Fruit fly (Drosophila melanogaster) whole organism, embryonic: ENCODE measurements around the gene DCP2.

Experiments
- Bdp1 ChIP-seq: fragments of 200-800 bp; sonication (Bioruptor generic); optimal IDR thresholded peaks from 3 replicates; lab custom pipeline; 2016; ENCODE audit warnings: missing biosample characterization, missing genetic modification characterization
- BtbVII ChIP-seq: fragments of 200-800 bp; sonication (Bioruptor generic); optimal IDR thresholded peaks from 3 replicates; lab custom pipeline; 2017; ENCODE audit warnings: missing biosample characterization, mild to moderate bottlenecking, missing genetic modification characterization
- CG10147 ChIP-seq: fragments of 200-800 bp; sonication (Bioruptor generic); optimal IDR thresholded peaks from 2 replicates; lab custom pipeline; 2019; ENCODE audit warnings: missing biosample characterization, mild to moderate bottlenecking, missing genetic modification characterization, moderate library complexity
- CG10321 ChIP-seq: fragments of 200-800 bp; sonication (Bioruptor generic); IDR thresholded peaks from 2 replicates; pipeline ENCODE4 v1.3.6; 2022; ENCODE audit warnings: missing biosample characterization, missing genetic modification characterization
- CG12071 ChIP-seq: fragments of 200-800 bp; sonication (Bioruptor generic); optimal IDR thresholded peaks from 3 replicates; lab custom pipeline; 2018; ENCODE audit warnings: missing biosample characterization, mild to moderate bottlenecking, missing genetic modification characterization
- CG12236 ChIP-seq: fragments of 200-800 bp; sonication (Bioruptor generic); optimal IDR thresholded peaks from 2 replicates; lab custom pipeline; 2016; ENCODE audit warnings: missing biosample characterization, missing genetic modification characterization
- CG13894 ChIP-seq: fragments of 200-800 bp; sonication (Bioruptor generic); optimal IDR thresholded peaks from 3 replicates; lab custom pipeline; 2018; ENCODE audit warnings: missing biosample characterization, mild to moderate bottlenecking, missing genetic modification characterization, moderate library complexity
- CG17328 ChIP-seq: fragments of 200-800 bp; sonication (Bioruptor generic); IDR thresholded peaks from 2 replicates; pipeline ENCODE4 v1.3.6; 2022; ENCODE audit warnings: missing biosample characterization, missing genetic modification characterization
- CG17802 ChIP-seq: fragments of 200-800 bp; sonication (Bioruptor generic); optimal IDR thresholded peaks from 2 replicates; lab custom pipeline; 2018; ENCODE audit warnings: missing biosample characterization, mild to moderate bottlenecking, missing genetic modification characterization, moderate library complexity
- CG2199 ChIP-seq: fragments of 200-800 bp; sonication (Bioruptor generic); IDR thresholded peaks from 3 replicates; pipeline ENCODE4 v1.3.6; 2022; ENCODE audit warnings: missing biosample characterization, missing genetic modification characterization
- CG30020 ChIP-seq: fragments of 200-800 bp; optimal IDR thresholded peaks from 2 replicates; lab custom pipeline; 2019; ENCODE audit warnings: missing biosample characterization, mild to moderate bottlenecking, missing genetic modification characterization, moderate library complexity
- CG30431 ChIP-seq: fragments of 200-800 bp; sonication (Bioruptor generic); optimal IDR thresholded peaks from 2 replicates; lab custom pipeline; 2017; ENCODE audit warnings: missing biosample characterization, missing genetic modification characterization
- CG31224 ChIP-seq: fragments of 200-800 bp; sonication (Bioruptor generic); IDR thresholded peaks from 2 replicates; pipeline ENCODE4 v1.3.6; 2022; ENCODE audit warnings: missing biosample characterization, missing genetic modification characterization
- CG32532 ChIP-seq: fragments of 200-800 bp; sonication (Bioruptor generic); IDR thresholded peaks from 2 replicates; pipeline ENCODE4 v1.3.6; 2022; ENCODE audit warnings: missing biosample characterization, missing genetic modification characterization
- CG3726 ChIP-seq: fragments of 200-800 bp; sonication (Bioruptor generic); IDR thresholded peaks from 3 replicates; pipeline ENCODE4, ENCODE4 v1.3.6; 2022; ENCODE audit warnings: missing biosample characterization, missing genetic modification characterization
- CG8765 ChIP-seq: fragments of 200-800 bp; sonication (Bioruptor generic); IDR thresholded peaks from 2 replicates; pipeline ENCODE4 v1.3.6; 2022; ENCODE audit warnings: missing biosample characterization, missing genetic modification characterization
- CG8924 ChIP-seq: fragments of 200-800 bp; optimal IDR thresholded peaks from 3 replicates; lab custom pipeline; 2019; ENCODE audit warnings: missing biosample characterization, mild to moderate bottlenecking, missing genetic modification characterization, moderate library complexity
- CG9932 ChIP-seq: fragments of 200-800 bp; sonication (Bioruptor generic); IDR thresholded peaks from 2 replicates; pipeline ENCODE4 v1.3.6; 2022; ENCODE audit warnings: missing biosample characterization, missing genetic modification characterization
- D ChIP-seq, 2 experiments: fragments of 200-800 bp in 1 of 2; fragments of >200 bp in 1 of 2; sonication (Bioruptor generic) in 1 of 2; optimal IDR thresholded peaks; 2 replicates in 1 of 2; 3 replicates in 1 of 2; lab custom pipeline; 2017; ENCODE audit warnings: mild to moderate bottlenecking in 1 of 2, missing biosample characterization in 1 of 2, missing genetic modification characterization in 1 of 2, missing genetic modification reagents in 1 of 2
- D19A ChIP-seq: fragments of 200-800 bp; optimal IDR thresholded peaks from 3 replicates; lab custom pipeline; 2019; ENCODE audit warnings: missing biosample characterization, mild to moderate bottlenecking, missing genetic modification characterization, moderate library complexity
- Dip3 ChIP-seq: fragments of 200-800 bp; sonication (Bioruptor generic); optimal IDR thresholded peaks from 3 replicates; lab custom pipeline; 2016; ENCODE audit warnings: missing biosample characterization, missing genetic modification characterization
- Ets65A ChIP-seq: fragments of 200-800 bp; sonication (Bioruptor generic); peaks from one replicate; lab custom pipeline; 2016; ENCODE audit warnings: missing biosample characterization, missing genetic modification characterization
- MESR4 ChIP-seq: fragments of 200-800 bp; sonication (Bioruptor generic); optimal IDR thresholded peaks from 2 replicates; lab custom pipeline; 2018; ENCODE audit warnings: missing biosample characterization, mild to moderate bottlenecking, missing genetic modification characterization, moderate library complexity
- Oaz ChIP-seq: fragments of 200-800 bp; sonication (Bioruptor generic); IDR thresholded peaks from 2 replicates; pipeline ENCODE4 v1.3.6; 2022; ENCODE audit warnings: missing biosample characterization, missing genetic modification characterization
- Oli ChIP-seq: fragments of 200-800 bp; sonication (Bioruptor generic); optimal IDR thresholded peaks from 2 replicates; lab custom pipeline; 2018; ENCODE audit warnings: missing biosample characterization, mild to moderate bottlenecking, missing genetic modification characterization, moderate library complexity
- Rx ChIP-seq: fragments of 200-800 bp; sonication (Bioruptor generic); IDR thresholded peaks from 2 replicates; pipeline ENCODE4 v1.3.6; 2022; ENCODE audit warnings: missing biosample characterization, missing genetic modification characterization
- Side ChIP-seq: fragments of 200-800 bp; sonication (Bioruptor generic); optimal IDR thresholded peaks from 2 replicates; lab custom pipeline; 2016; ENCODE audit warnings: missing biosample characterization, missing genetic modification characterization
- Stat92E ChIP-seq, 3 experiments: fragments of >200 bp in 2 of 3; fragments of 200-800 bp in 1 of 3; sonication (Bioruptor generic) in 1 of 3; optimal IDR thresholded peaks; 2 replicates each; lab custom pipeline; 2017 to 2019; ENCODE audit warnings: missing biosample characterization in 3 of 3, missing genetic modification characterization in 3 of 3, mild to moderate bottlenecking in 1 of 3, moderate library complexity in 1 of 3
- abd-A ChIP-seq: fragments of 200-800 bp; sonication (Bioruptor generic); optimal IDR thresholded peaks from 3 replicates; lab custom pipeline; 2019; ENCODE audit warnings: missing biosample characterization, mild to moderate bottlenecking, missing genetic modification characterization, moderate library complexity
- dpn ChIP-seq, 2 experiments: fragments of 200-800 bp; sonication (Bioruptor generic); optimal IDR thresholded peaks; 3 replicates each; lab custom pipeline; 2016; ENCODE audit warnings: missing biosample characterization in 2 of 2, missing genetic modification characterization in 2 of 2
- gcm ChIP-seq: fragments of 200-800 bp; sonication (Bioruptor generic); optimal IDR thresholded peaks from 2 replicates; lab custom pipeline; 2019; ENCODE audit warnings: missing biosample characterization, mild to moderate bottlenecking, missing genetic modification characterization, moderate library complexity
- gem ChIP-seq: fragments of 200-800 bp; sonication (Bioruptor generic); optimal IDR thresholded peaks from 2 replicates; lab custom pipeline; 2019; ENCODE audit warnings: missing biosample characterization, mild to moderate bottlenecking, missing genetic modification characterization, moderate library complexity
- gt ChIP-seq: fragments of 200-800 bp; sonication (Bioruptor generic); IDR thresholded peaks from 2 replicates; pipeline ENCODE4 v1.3.6; 2022; ENCODE audit warnings: missing biosample characterization, missing genetic modification characterization
- ham ChIP-seq: fragments of 200-800 bp; sonication (Bioruptor generic); IDR thresholded peaks from 2 replicates; pipeline ENCODE4 v1.3.6; 2022; ENCODE audit warnings: missing biosample characterization, missing genetic modification characterization
- kni ChIP-seq: fragments of 200-800 bp; sonication (Bioruptor generic); optimal IDR thresholded peaks from 3 replicates; lab custom pipeline; 2017; ENCODE audit warnings: mild to moderate bottlenecking, missing biosample characterization, missing genetic modification reagents, missing genetic modification characterization
- lab ChIP-seq: fragments of 200-800 bp; sonication (Bioruptor generic); optimal IDR thresholded peaks from 3 replicates; lab custom pipeline; 2017; ENCODE audit warnings: missing biosample characterization, missing genetic modification characterization, mild to moderate bottlenecking, moderate library complexity, missing genetic modification reagents
- lola ChIP-seq, 3 experiments: fragments of >200 bp in 2 of 3; fragments of 200-800 bp in 1 of 3; sonication (Bioruptor generic) in 1 of 3; optimal IDR thresholded peaks; 2 replicates each; lab custom pipeline; 2017 to 2019; ENCODE audit warnings: missing biosample characterization in 3 of 3, missing genetic modification characterization in 3 of 3, mild to moderate bottlenecking in 1 of 3, moderate library complexity in 1 of 3
- mirr ChIP-seq: fragments of 200-800 bp; sonication (Bioruptor generic); optimal IDR thresholded peaks from 3 replicates; lab custom pipeline; 2018; ENCODE audit warnings: missing biosample characterization, mild to moderate bottlenecking, missing genetic modification characterization
- org-1 ChIP-seq: fragments of 200-800 bp; sonication (Bioruptor generic); optimal IDR thresholded peaks from 2 replicates; lab custom pipeline; 2017; ENCODE audit warnings: missing biosample characterization, missing genetic modification characterization
- salm ChIP-seq: fragments of 200-800 bp; sonication (Bioruptor generic); optimal IDR thresholded peaks from 2 replicates; lab custom pipeline; 2018; ENCODE audit warnings: missing biosample characterization, mild to moderate bottlenecking, missing genetic modification characterization
- sens ChIP-seq: fragments of 200-800 bp; sonication (Bioruptor generic); peaks from one replicate; lab custom pipeline; 2016; ENCODE audit warnings: missing biosample characterization, missing genetic modification characterization
- seq ChIP-seq: fragments of 200-800 bp; sonication (Bioruptor generic); IDR thresholded peaks from 2 replicates; pipeline ENCODE4 v1.3.6; 2022; ENCODE audit warnings: missing biosample characterization, missing genetic modification characterization
- sug ChIP-seq: fragments of 200-800 bp; optimal IDR thresholded peaks from 2 replicates; lab custom pipeline; 2019; ENCODE audit warnings: missing biosample characterization, mild to moderate bottlenecking, missing genetic modification characterization, moderate library complexity
- ttk ChIP-seq: fragments of 200-800 bp; sonication (Bioruptor generic); IDR thresholded peaks from 2 replicates; pipeline ENCODE4 v2.1.2; 2022; ENCODE audit warnings: missing biosample characterization, missing genetic modification characterization
- vnd ChIP-seq: fragments of 200-800 bp; sonication (Bioruptor generic); IDR thresholded peaks from 3 replicates; pipeline ENCODE4 v1.3.6; 2022; ENCODE audit warnings: missing biosample characterization, missing genetic modification characterization; ENCODE audit not compliant: partially characterized antibody
- wor ChIP-seq: fragments of 200-800 bp; sonication (Bioruptor generic); IDR thresholded peaks from 2 replicates; pipeline ENCODE4 v1.3.6; 2022; ENCODE audit warnings: missing biosample characterization, missing genetic modification characterization
- zfh1 ChIP-seq: fragments of 200-800 bp; sonication (Bioruptor generic); IDR thresholded peaks from 3 replicates; pipeline ENCODE4 v1.3.6; 2022; ENCODE audit warnings: missing biosample characterization, missing genetic modification characterization

Gene DCP2

DNA sequence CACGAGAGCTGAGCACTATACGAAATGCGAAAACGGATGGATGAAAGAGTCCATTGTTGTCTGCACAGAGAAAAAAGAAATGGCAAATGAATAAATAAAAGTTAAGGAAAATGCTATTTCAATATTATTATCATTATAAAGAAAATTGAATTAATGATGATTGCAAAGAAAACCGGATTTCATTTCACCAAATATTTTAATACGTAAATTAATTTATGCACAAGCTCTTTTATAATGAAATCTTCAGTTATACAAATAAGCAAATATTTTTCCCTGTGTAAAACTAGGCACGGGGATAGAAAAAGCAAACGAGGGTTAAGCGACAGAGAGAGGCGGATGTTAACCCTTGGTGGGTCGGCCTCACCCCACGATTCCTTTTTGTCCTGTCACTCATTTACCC lies 38.8 kb downstream of the DCP2 start (continued):
- TF ChIP-seq D19A (tag; lab: Kevin White, UChicago) (peak; percentile 76), CG30431 (GFP tag; lab: Kevin White, UChicago) (no peak), CG8765 (GFP tag; lab: Robert Waterston, UW) (peak; percentile 48; the same call in 1 of the 2 replicates)

DNA sequence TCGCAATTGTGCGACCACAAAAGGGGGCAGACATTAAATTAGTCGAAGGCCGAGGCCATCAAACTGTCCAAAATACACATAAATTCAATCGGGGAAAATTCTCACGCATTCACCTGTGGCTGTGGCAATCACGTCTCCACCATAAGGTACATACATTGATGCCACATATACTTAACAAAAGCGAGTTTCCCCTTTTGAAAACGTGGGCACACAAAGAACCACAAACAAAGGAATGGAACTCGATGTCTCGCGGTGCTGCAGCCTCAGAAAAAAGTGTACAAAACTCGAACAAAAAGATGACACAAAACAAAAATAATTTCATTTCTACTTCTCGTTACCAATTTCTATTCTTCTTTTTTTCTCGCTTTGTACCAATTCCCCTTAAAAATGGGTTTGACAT lies 40.9 kb downstream of the DCP2 start:
- TF ChIP-seq D (optimal IDR thresholded peaks at IDR 0.05; lab: Kevin White, UChicago): peak; percentile 90
- TF ChIP-seq D (GFP tag; optimal IDR thresholded peaks at IDR 0.05; lab: Kevin White, UChicago): no peak
- TF ChIP-seq CG13894 (tag; lab: Kevin White, UChicago): no peak
- peak; percentile 3 for TF ChIP-seq Ets65A (GFP tag; lab: Kevin White, UChicago)
- no peak for TF ChIP-seq abd-A (tag; lab: Kevin White, UChicago)
- TF ChIP-seq kni (GFP tag; lab: Kevin White, UChicago): peak; percentile 4
- TF ChIP-seq gem (tag; lab: Kevin White, UChicago): no peak
- TF ChIP-seq ham (GFP tag; lab: Robert Waterston, UW): no peak
- no peak for TF ChIP-seq dpn (GFP tag; optimal IDR thresholded peaks at IDR 0.05; lab: Kevin White, UChicago)
- TF ChIP-seq wor (GFP tag; lab: Robert Waterston, UW): no peak
- TF ChIP-seq CG8924: no peak
- TF ChIP-seq sug: no peak
- peak; percentile 76; the same call in 1 of the 3 replicates for TF ChIP-seq CG2199
- TF ChIP-seq Side (GFP tag; lab: Kevin White, UChicago): no peak
- TF ChIP-seq Oaz (GFP tag; lab: Robert Waterston, UW): no peak
- TF ChIP-seq CG12071: no peak
- TF ChIP-seq CG12236 (GFP tag; lab: Kevin White, UChicago): no peak
- peak in 1 of 3 experiments; percentile 48 for TF ChIP-seq Stat92E (GFP tag; optimal IDR thresholded peaks at IDR 0.05; lab: Kevin White, UChicago)
- TF ChIP-seq CG17328 (GFP tag; lab: Robert Waterston, UW): no peak
- no peak for TF ChIP-seq CG31224 (GFP tag; lab: Robert Waterston, UW)
- TF ChIP-seq CG3726 (GFP tag; lab: Robert Waterston, UW): no peak
- 0 out of 3 replicates have a peak, but pooled peaks have one; percentile 9 for TF ChIP-seq zfh1 (GFP tag; lab: Robert Waterston, UW)
- TF ChIP-seq Bdp1 (GFP tag; lab: Kevin White, UChicago): no peak
- no peak for TF ChIP-seq gt
- TF ChIP-seq Dip3: no peak
- no peak for TF ChIP-seq salm (tag; lab: Kevin White, UChicago)
- no peak for TF ChIP-seq MESR4 (GFP tag; lab: Kevin White, UChicago)

DNA sequence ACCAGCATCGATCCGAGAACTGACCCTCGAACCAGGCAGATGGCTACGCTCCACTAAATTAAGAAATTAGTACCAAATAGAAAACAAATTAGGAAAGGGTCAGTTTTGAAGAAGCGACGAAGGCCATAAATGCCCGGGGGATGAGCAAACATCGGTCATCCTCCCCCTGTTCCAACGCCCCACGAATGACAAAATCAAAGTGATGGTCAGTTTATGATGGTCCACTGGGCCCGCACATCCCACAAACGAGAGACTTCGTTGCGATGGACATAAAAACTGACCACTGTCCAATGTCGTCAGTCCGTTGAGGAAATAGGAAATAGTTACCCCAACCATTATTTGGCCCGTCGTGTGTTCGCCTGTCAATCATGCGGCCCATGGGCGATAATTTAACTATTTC lies 47.3 kb downstream of the DCP2 start:
- TF ChIP-seq lab (GFP tag; lab: Kevin White, UChicago): no peak
- TF ChIP-seq Ets65A (GFP tag; lab: Kevin White, UChicago): peak; percentile 78
- no peak for TF ChIP-seq CG9932 (GFP tag; lab: Robert Waterston, UW)
- TF ChIP-seq CG30020: no peak
- no peak for TF ChIP-seq Oli
- no peak for TF ChIP-seq CG10321 (GFP tag; lab: Robert Waterston, UW)
- no peak for TF ChIP-seq Rx (GFP tag; lab: Robert Waterston, UW)
- no peak for TF ChIP-seq seq (GFP tag; lab: Robert Waterston, UW)
- TF ChIP-seq mirr (GFP tag; lab: Kevin White, UChicago): no peak
- TF ChIP-seq sens (GFP tag; lab: Kevin White, UChicago): peak; percentile 23
- TF ChIP-seq lola (GFP tag; optimal IDR thresholded peaks at IDR 0.05; lab: Kevin White, UChicago): no peak
- no peak for TF ChIP-seq CG32532 (GFP tag; lab: Robert Waterston, UW)
- no peak for TF ChIP-seq org-1
- no peak for TF ChIP-seq CG10147 (GFP tag; lab: Kevin White, UChicago)
- TF ChIP-seq ttk (GFP tag; lab: Robert Waterston, UW): no peak
- no peak for TF ChIP-seq BtbVII (GFP tag; lab: Kevin White, UChicago)
- TF ChIP-seq vnd (GFP tag; lab: Robert Waterston, UW): no peak
- TF ChIP-seq gcm: peak; percentile 80
- TF ChIP-seq CG17802 (tag; lab: Kevin White, UChicago): no peak
